Worm (Caenorhabditis elegans) whole organism, early embryonic: ENCODE measurements around the gene tsp-18.

Experiments
- aly-1 ChIP-seq: sonication (generic microtip); optimal IDR thresholded peaks from 2 replicates; lab custom pipeline; 2016; ENCODE audit warnings: missing genetic modification characterization, missing compliant biosample characterization
- ama-1 ChIP-seq: fragments of 150-350 bp; optimal IDR thresholded peaks from 2 replicates; lab custom pipeline; 2014

- TF ChIP-seq ama-1 (lab: Kevin White, UChicago) = no peak
- no peak for TF ChIP-seq aly-1 (tag; lab: Kevin White, UChicago)
These were observed 2.2 kb upstream of the tsp-18 start for ce11 chrII:5902139-5902538.
